Fruit fly (Drosophila melanogaster): ENCODE data around the gene CG5892.

DNA sequence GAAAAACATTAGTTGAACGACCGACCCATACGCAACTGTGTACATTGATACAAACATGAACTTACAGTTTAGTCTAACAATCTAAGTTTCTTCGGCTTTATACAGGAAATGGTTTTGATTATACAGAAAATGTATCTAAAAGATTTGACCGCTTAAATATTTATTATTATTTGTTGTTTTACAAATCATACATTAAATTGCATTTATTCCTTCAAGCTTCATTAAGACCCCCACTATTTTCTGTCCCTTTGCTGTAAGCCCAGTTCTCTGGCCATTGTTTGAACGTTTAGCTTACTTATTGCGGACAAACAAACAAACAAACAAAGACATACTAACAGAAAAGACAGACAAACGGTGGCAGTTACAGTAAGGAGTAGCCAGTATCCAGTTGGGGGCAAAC lies 11.9 kb downstream of the CG5892 start:
- TF ChIP-seq pad (GFP tag; optimal IDR thresholded peaks at IDR 0.05) = no peak
- TF ChIP-seq CG7101 (tag; optimal IDR thresholded peaks at IDR 0.05) = no peak
- TF ChIP-seq CG14711 (tag; optimal IDR thresholded peaks at IDR 0.05) = no peak
- TF ChIP-seq ovo (GFP tag; optimal IDR thresholded peaks at IDR 0.05) = no peak
- no peak for TF ChIP-seq CG5204 (GFP tag; optimal IDR thresholded peaks at IDR 0.05)
- TF ChIP-seq CG11617 (GFP tag; optimal IDR thresholded peaks at IDR 0.05) = no peak
- no peak for TF ChIP-seq kay (GFP tag; ENCODE audit: borderline replicate concordance)
- no peak for TF ChIP-seq CG7045 (GFP tag; optimal IDR thresholded peaks at IDR 0.05)
- TF ChIP-seq bab1 (GFP tag; optimal IDR thresholded peaks at IDR 0.05) = no peak
- TF ChIP-seq CG1620 (GFP tag; optimal IDR thresholded peaks at IDR 0.05) = no peak
- no peak for TF ChIP-seq cic (GFP tag; optimal IDR thresholded peaks at IDR 0.05)
